Fruit fly (Drosophila melanogaster): ENCODE results near the gene CG11695.

Gene CG11695

DNA sequence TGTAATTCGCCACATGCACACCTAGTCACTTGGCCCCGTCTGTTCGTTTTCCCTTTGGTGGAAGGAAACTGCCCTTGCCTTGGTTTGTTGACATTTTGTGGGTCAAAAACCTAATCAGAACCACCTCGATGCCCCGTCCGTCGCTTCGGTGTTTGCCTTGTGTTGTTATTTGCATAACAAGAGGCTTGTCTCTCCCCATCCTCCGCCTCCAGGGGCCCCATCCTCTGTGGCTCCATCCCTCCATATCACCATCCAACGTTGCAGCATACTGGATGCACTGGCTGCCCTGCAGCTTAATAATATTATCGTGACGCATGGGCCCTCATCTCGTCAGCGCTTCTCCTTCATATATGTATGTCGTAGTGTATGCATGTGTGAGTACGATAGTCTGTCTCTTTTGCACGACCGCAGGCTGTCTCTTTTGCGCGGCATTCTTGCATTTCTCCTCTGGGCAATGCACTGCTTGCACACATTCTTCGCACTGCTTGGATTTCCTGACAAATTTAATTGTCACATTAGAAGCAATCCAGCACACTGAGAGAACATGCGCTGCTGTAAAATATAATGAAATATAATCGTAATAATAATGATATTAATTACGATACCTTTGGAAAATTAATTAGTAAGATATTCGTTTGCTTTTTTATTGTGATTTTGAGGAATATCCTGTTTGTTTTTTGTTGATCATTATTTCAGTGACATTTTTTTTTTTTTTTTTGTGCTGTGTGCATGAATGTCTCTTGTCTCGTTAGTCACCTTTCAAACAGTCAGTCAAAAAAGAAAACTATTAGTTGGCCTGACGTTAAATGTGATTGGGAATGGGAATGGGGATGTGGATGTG, 32.4 kb upstream of the CG11695 start:
- TF ChIP-seq woc (GFP tag; optimal IDR thresholded peaks at IDR 0.05) (no peak), Abd-B (GFP tag; optimal IDR thresholded peaks at IDR 0.05) (no peak), Jra (GFP tag; optimal IDR thresholded peaks at IDR 0.05) (peak; percentile 18), lola (GFP tag; optimal IDR thresholded peaks at IDR 0.05) (no peak), Hr78 (GFP tag; optimal IDR thresholded peaks at IDR 0.05) (no peak), Mio (GFP tag; optimal IDR thresholded peaks at IDR 0.05) (no peak), psq (GFP tag; optimal IDR thresholded peaks at IDR 0.05) (peak; percentile 2), CG32264 (GFP tag; optimal IDR thresholded peaks at IDR 0.05) (no peak), HLH106 (tag; optimal IDR thresholded peaks at IDR 0.05) (no peak), Sp1 (GFP tag; optimal IDR thresholded peaks at IDR 0.05) (no peak), usp (GFP tag; optimal IDR thresholded peaks at IDR 0.05) (no peak), ey (GFP tag; optimal IDR thresholded peaks at IDR 0.05) (no peak), rgr (GFP tag; optimal IDR thresholded peaks at IDR 0.05) (no peak), tai (GFP tag; optimal IDR thresholded peaks at IDR 0.05) (no peak), brk (GFP tag; optimal IDR thresholded peaks at IDR 0.05) (no peak), fru (GFP tag; optimal IDR thresholded peaks at IDR 0.05) (no peak)

dm6 chrX:11544951-11545426, 31.7 kb upstream of the CG11695 start:
- TF ChIP-seq ey (GFP tag; optimal IDR thresholded peaks at IDR 0.05), result no peak
- TF ChIP-seq psq (GFP tag; optimal IDR thresholded peaks at IDR 0.05), result no peak
- TF ChIP-seq Vsx2 (GFP tag; optimal IDR thresholded peaks at IDR 0.05; ENCODE audit: partially characterized antibody), result no peak
- TF ChIP-seq Myc (optimal IDR thresholded peaks at IDR 0.05), result no peak
- no peak for TF ChIP-seq jim (GFP tag; optimal IDR thresholded peaks at IDR 0.05)
- TF ChIP-seq usp (GFP tag; optimal IDR thresholded peaks at IDR 0.05), result no peak
- TF ChIP-seq woc (GFP tag; optimal IDR thresholded peaks at IDR 0.05), result no peak

dm6 chrX:11546941-11547340, 29.7 kb upstream of the CG11695 start:
- TF ChIP-seq woc (GFP tag; optimal IDR thresholded peaks at IDR 0.05), result no peak
- no peak for TF ChIP-seq Jra (GFP tag; optimal IDR thresholded peaks at IDR 0.05)
- no peak for TF ChIP-seq sv (GFP tag; optimal IDR thresholded peaks at IDR 0.05)
- no peak for TF ChIP-seq sage (GFP tag; optimal IDR thresholded peaks at IDR 0.05)
- TF ChIP-seq CG32264 (GFP tag; optimal IDR thresholded peaks at IDR 0.05), result no peak
- no peak for TF ChIP-seq Vsx2 (GFP tag; optimal IDR thresholded peaks at IDR 0.05; ENCODE audit: partially characterized antibody)
- TF ChIP-seq CrebA (GFP tag; optimal IDR thresholded peaks at IDR 0.05; ENCODE audit: borderline replicate concordance), result no peak
- TF ChIP-seq psq (GFP tag; optimal IDR thresholded peaks at IDR 0.05), result no peak
- TF ChIP-seq N (GFP tag; optimal IDR thresholded peaks at IDR 0.05), result no peak
- no peak for TF ChIP-seq Abd-B (GFP tag; optimal IDR thresholded peaks at IDR 0.05)
- no peak for TF ChIP-seq fru (GFP tag; optimal IDR thresholded peaks at IDR 0.05)
- no peak for TF ChIP-seq Mio (GFP tag; optimal IDR thresholded peaks at IDR 0.05)

DNA sequence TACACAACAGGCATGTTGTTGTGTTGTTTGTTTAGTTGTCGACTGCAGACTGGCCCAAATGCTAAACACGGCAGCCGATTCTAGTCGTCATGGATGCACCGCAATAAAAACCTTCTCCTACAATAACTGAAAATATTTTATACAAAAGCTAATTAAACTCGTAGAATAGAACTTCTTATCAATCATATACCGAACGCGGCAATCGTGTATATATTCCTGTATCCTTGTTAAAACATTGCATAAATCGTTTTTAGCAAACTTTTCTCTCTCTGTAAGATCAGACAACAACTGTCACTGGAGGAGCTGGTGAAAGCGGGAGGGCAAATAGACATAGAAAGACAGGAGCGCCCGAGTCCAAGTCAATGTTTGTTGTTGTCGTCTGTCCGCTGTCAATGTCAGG, 28.0 kb upstream of the CG11695 start:
- peak in 1 of 2 experiments; percentile 17 for TF ChIP-seq foxo (GFP tag; optimal IDR thresholded peaks at IDR 0.05)
- TF ChIP-seq Jra (GFP tag; optimal IDR thresholded peaks at IDR 0.05), result no peak

DNA sequence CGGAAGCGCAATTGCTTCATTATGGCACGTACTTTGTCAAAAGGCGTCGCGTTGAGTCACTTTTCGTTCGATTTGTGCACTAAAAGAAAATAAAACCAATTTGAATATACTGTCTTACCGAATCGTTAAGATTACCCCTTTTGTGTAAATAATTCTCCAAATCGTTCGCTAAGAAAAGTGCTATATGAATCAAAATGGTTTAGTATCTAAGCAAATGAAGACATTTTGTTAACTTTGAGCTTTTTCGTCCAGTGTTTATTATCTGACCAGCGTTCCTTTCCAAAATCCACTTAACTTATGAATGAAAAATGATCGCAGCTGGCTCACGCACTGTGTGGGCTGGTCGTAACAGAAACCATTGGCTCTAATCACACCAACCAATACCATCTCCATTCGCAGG, 26.6 kb upstream of the CG11695 start:
- peak; percentile 27 for TF ChIP-seq br (GFP tag; optimal IDR thresholded peaks at IDR 0.05)
- peak; percentile 27 for TF ChIP-seq OdsH (GFP tag; optimal IDR thresholded peaks at IDR 0.05)
- TF ChIP-seq CG9705 (GFP tag; optimal IDR thresholded peaks at IDR 0.05), result no peak
- peak; percentile 30 for TF ChIP-seq Sp1 (GFP tag; optimal IDR thresholded peaks at IDR 0.05)
- TF ChIP-seq Hr83 (GFP tag; optimal IDR thresholded peaks at IDR 0.05; ENCODE audit: poor library complexity, severe bottlenecking), result no peak
- no peak for TF ChIP-seq jim (GFP tag; optimal IDR thresholded peaks at IDR 0.05)
- peak; percentile 39 for TF ChIP-seq fru (GFP tag; optimal IDR thresholded peaks at IDR 0.05)
- TF ChIP-seq brk (GFP tag; optimal IDR thresholded peaks at IDR 0.05), result no peak
- no peak for TF ChIP-seq N (GFP tag; optimal IDR thresholded peaks at IDR 0.05)
- peak; percentile 48 for TF ChIP-seq HLH106 (tag; optimal IDR thresholded peaks at IDR 0.05)
- peak; percentile 20 for TF ChIP-seq Hnf4 (GFP tag; optimal IDR thresholded peaks at IDR 0.05)
- TF ChIP-seq psq (GFP tag; optimal IDR thresholded peaks at IDR 0.05), result peak; percentile 25
- TF ChIP-seq foxo (GFP tag; optimal IDR thresholded peaks at IDR 0.05), result peak in 1 of 2 experiments; percentile 64
- TF ChIP-seq rgr (GFP tag; optimal IDR thresholded peaks at IDR 0.05), result peak; percentile 73
- TF ChIP-seq h (GFP tag; optimal IDR thresholded peaks at IDR 0.05), result peak; percentile 66
- no peak for TF ChIP-seq dl (GFP tag; optimal IDR thresholded peaks at IDR 0.05; ENCODE audit: insufficient read depth in 1 of 2, partially characterized antibody in 2 of 2)
- peak; percentile 58 for TF ChIP-seq ey (GFP tag; optimal IDR thresholded peaks at IDR 0.05)

All from whole organism, wandering third instar larva.